Fruit fly (Drosophila melanogaster): Measurements from ENCODE around the gene Hrb87F.

Hrb87F gene

DNA sequence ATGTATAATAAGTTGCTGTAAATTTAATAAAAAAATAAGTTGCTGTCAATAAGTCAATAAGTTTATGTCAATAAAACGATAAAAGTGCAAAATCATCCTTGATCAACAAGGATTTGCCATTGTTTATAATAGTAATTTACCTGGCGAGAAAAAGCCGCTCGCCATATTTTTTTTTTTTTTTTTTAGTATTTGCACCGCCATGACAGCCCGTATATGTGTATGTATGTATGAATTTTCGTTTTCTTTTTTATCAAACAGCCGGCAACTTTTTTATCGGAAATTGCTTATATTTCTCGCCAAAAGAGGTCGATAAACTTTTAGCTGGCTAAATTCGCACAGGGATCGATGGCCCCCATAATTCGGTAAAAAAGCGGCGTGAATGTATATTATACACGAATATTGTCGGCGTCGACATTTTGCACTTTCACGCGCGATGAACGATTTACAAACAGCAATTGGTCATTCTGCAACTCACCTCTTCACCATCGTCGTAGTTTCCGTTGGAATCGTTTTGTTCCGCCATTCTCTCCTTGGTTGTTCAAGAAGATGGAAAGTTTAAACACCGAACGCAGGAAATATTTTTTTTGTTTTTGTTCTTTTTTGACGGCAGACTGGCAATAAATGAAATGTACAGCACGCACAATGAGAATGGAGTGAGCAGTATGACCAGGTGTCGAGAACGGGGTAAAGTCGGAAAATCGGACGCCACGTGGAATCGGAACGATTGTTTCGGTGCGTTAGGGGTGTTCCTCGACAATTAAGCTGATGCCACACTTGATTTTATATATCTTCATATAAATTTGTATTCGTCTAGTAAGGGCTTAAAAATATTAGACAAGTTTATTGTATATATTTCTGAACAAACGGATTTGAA is at the start of gene Hrb87F:
Gene Hrb87F, minus strand, starts transcription at position 667 of the 874 bp plus-strand sequence.
- TF ChIP-seq CTCF (optimal IDR thresholded peaks at IDR 0.05) (no peak), CG8478 (optimal IDR thresholded peaks at IDR 0.05) (no peak)

DNA sequence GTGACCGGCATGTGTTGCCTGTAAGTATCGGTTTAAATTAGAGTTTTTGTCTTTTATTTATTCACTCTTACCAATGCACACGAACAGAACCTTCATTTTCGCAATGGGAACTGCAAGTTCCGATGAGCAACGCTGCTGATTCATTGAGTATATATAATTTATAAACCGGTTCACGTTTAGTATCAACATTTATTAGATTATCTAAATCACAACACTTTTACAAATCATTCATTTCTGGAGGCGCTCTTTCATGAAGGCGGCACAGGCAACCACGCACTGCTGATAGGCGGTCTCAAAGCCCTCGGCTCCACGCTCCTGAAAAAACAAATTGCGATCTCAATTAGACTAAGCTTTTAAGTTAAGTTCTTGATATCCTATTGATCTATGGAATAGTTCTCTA is 49.5 kb upstream of the Hrb87F start, which contains the start of gene Argp:
Gene Argp, minus strand, starts transcription at position 101 of the 400 bp plus-strand sequence.
- TF ChIP-seq CTCF (optimal IDR thresholded peaks at IDR 0.05) (no peak), CG8478 (optimal IDR thresholded peaks at IDR 0.05) (no peak)

- TF ChIP-seq CG8478 (optimal IDR thresholded peaks at IDR 0.05) = no peak
- TF ChIP-seq CTCF (optimal IDR thresholded peaks at IDR 0.05) = no peak
Measured at dm6 chr3R:13706457-13706856, 46.1 kb upstream of the Hrb87F start, which contains the start of gene Adgf-C. Gene Adgf-C, plus strand, starts transcription at chr3R:13706757.

dm6 chr3R:13705292-13705885 is 45.1 kb upstream of the Hrb87F start, which contains the start of gene Adgf-D:
Gene Adgf-D, minus strand, starts transcription at chr3R:13705402.
- TF ChIP-seq CTCF (optimal IDR thresholded peaks at IDR 0.05) (no peak), CG8478 (optimal IDR thresholded peaks at IDR 0.05) (no peak)

DNA sequence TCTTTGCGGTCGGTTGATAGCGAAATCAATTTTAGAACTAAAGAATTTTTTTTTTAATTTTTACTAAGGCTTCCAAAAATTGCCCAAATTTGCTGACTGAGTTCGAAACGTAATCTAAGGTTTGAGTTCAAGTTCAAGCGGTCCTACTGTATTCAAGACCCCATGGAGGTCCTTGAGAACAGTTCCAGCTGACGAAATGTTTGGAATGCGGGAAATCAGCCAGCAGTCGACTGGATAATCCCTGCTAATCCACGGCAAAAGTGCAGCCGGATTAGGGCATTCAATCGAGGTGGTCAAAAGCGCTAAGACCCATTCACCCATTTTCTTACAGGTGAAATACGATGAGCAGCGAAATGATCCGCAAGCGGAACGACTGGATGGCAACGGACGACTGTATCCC is 40.4 kb upstream of the Hrb87F start, which contains the start of gene f-cup:
Gene f-cup, minus strand, starts transcription at position 101 of the 400 bp plus-strand sequence.
- TF ChIP-seq CTCF (optimal IDR thresholded peaks at IDR 0.05) (no peak), CG8478 (optimal IDR thresholded peaks at IDR 0.05) (no peak)

dm6 chr3R:13700192-13700591 is 39.9 kb upstream of the Hrb87F start, which contains the start of gene ninaB:
Gene ninaB, plus strand, starts transcription at chr3R:13700565.
- TF ChIP-seq CTCF (optimal IDR thresholded peaks at IDR 0.05) = no peak
- TF ChIP-seq CG8478 (optimal IDR thresholded peaks at IDR 0.05) = no peak

dm6 chr3R:13699350-13699749 is 39.0 kb upstream of the Hrb87F start:
- TF ChIP-seq CG8478 (optimal IDR thresholded peaks at IDR 0.05) (no peak), CTCF (optimal IDR thresholded peaks at IDR 0.05) (peak in 1 of 2 experiments; percentile 10)

dm6 chr3R:13693753-13694152 is 33.4 kb upstream of the Hrb87F start, which contains the start of gene CG14367:
Gene CG14367, plus strand, starts transcription at chr3R:13694053.
- TF ChIP-seq CG8478 (optimal IDR thresholded peaks at IDR 0.05) (no peak), CTCF (optimal IDR thresholded peaks at IDR 0.05) (no peak)

DNA sequence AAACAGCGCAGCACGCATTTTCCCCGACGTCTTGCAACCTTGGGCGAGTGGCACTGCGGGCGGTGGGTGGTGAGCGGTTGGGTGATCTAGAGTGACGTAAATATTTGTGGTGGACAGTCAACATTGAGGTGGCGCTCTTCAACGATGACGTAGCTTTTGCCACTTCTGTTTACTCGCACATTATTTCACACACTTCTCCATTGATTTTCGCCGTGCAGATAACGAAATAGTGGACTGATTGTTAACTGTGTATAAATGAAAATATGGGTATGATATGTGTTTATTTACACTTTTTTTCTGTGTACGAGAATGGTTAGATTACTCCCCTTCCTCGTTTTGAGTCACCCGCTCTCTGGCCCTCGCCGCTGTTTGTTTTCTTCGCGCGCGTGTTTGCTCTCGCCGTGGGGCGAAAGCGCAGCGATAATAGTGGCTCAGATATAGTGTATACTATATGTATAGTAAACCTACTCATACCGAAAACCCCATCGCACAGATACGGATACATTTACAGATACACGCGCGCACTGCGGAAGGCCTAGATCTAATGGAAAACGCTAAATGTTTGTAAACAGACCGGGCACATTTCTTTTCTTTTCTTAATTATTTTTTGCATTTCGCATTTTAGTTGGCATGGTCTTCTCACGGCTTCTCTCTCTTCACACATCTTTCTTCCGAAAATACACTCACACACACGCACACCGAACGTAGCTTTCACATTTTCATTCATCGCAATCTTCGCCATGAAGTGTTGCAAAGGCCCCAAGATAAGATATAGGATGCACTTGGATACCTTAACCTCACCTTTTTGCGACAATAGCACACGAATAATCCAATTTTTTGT is 26.3 kb upstream of the Hrb87F start, which contains the start of gene omd:
Gene omd, minus strand, starts transcription at position 840 of the 841 bp plus-strand sequence.
- TF ChIP-seq CTCF (optimal IDR thresholded peaks at IDR 0.05) (no peak), CG8478 (optimal IDR thresholded peaks at IDR 0.05) (no peak)

dm6 chr3R:13685969-13686368 is 25.6 kb upstream of the Hrb87F start:
- TF ChIP-seq CTCF (optimal IDR thresholded peaks at IDR 0.05) (no peak), CG8478 (optimal IDR thresholded peaks at IDR 0.05) (no peak)

dm6 chr3R:13684569-13685402 is 24.5 kb upstream of the Hrb87F start:
- TF ChIP-seq CTCF (optimal IDR thresholded peaks at IDR 0.05) = no peak
- TF ChIP-seq CG8478 (optimal IDR thresholded peaks at IDR 0.05) = no peak

- TF ChIP-seq CTCF (optimal IDR thresholded peaks at IDR 0.05) (peak in 1 of 2 experiments; percentile 10), CG8478 (optimal IDR thresholded peaks at IDR 0.05) (no peak)
Measured at dm6 chr3R:13683624-13684568, 23.6 kb upstream of the Hrb87F start, which contains the start of gene flfl. Gene flfl, plus strand, starts transcription at chr3R:13683921.
